Fruit fly (Drosophila melanogaster) whole organism, embryonic: Measurements from ENCODE around the gene CG34039.

Experiments used
- C15 ChIP-seq: fragments of 200-800 bp; sonication (Bioruptor generic); IDR thresholded peaks from 3 replicates; pipeline ENCODE4 v1.3.6; 2022; ENCODE audit warnings: missing biosample characterization, missing genetic modification characterization
- CG10654 ChIP-seq: fragments of 200-800 bp; sonication (Bioruptor generic); optimal IDR thresholded peaks from 2 replicates; lab custom pipeline; 2016; ENCODE audit warnings: missing biosample characterization, missing genetic modification characterization
- CG12769 ChIP-seq: fragments of 200-800 bp; sonication (Bioruptor generic); optimal IDR thresholded peaks from 2 replicates; lab custom pipeline; 2019; ENCODE audit warnings: missing biosample characterization, mild to moderate bottlenecking, missing genetic modification characterization, moderate library complexity
- CG13296 ChIP-seq: fragments of 200-800 bp; sonication (Bioruptor generic); optimal IDR thresholded peaks from 3 replicates; lab custom pipeline; 2018; ENCODE audit warnings: missing biosample characterization, mild to moderate bottlenecking, missing genetic modification characterization
- CG1602 ChIP-seq: fragments of 200-800 bp; sonication (Bioruptor generic); optimal IDR thresholded peaks from 3 replicates; lab custom pipeline; 2016; ENCODE audit warnings: missing biosample characterization, missing genetic modification characterization
- CG1647 ChIP-seq: fragments of 200-800 bp; sonication (Bioruptor generic); optimal IDR thresholded peaks from 3 replicates; lab custom pipeline; 2016; ENCODE audit warnings: missing biosample characterization, missing genetic modification characterization
- CG17829 ChIP-seq: fragments of 200-800 bp; optimal IDR thresholded peaks from 2 replicates; lab custom pipeline; 2019; ENCODE audit warnings: missing biosample characterization, mild to moderate bottlenecking, missing genetic modification characterization, moderate library complexity
- CG17912 ChIP-seq: fragments of 200-800 bp; sonication (Bioruptor generic); optimal IDR thresholded peaks from 2 replicates; lab custom pipeline; 2018; ENCODE audit warnings: missing biosample characterization, mild to moderate bottlenecking, missing genetic modification characterization
- CG18599 ChIP-seq: fragments of 200-800 bp; sonication (Bioruptor generic); optimal IDR thresholded peaks from 3 replicates; lab custom pipeline; 2017; ENCODE audit warnings: missing biosample characterization, missing genetic modification characterization, mild to moderate bottlenecking, moderate library complexity, missing genetic modification reagents
- CG2120 ChIP-seq: fragments of 200-800 bp; sonication (Bioruptor generic); optimal IDR thresholded peaks from 3 replicates; lab custom pipeline; 2016; ENCODE audit warnings: missing biosample characterization, missing genetic modification characterization
- CG2202 ChIP-seq: fragments of 200-800 bp; sonication (Bioruptor generic); optimal IDR thresholded peaks from 2 replicates; lab custom pipeline; 2018; ENCODE audit warnings: missing biosample characterization, mild to moderate bottlenecking, missing genetic modification characterization
- CG32767 ChIP-seq: fragments of 200-800 bp; sonication (Bioruptor generic); IDR thresholded peaks from 2 replicates; pipeline ENCODE4 v1.3.6; 2022; ENCODE audit warnings: missing biosample characterization, missing genetic modification characterization
- CG3726 ChIP-seq: fragments of 200-800 bp; sonication (Bioruptor generic); IDR thresholded peaks from 3 replicates; pipeline ENCODE4, ENCODE4 v1.3.6; 2022; ENCODE audit warnings: missing biosample characterization, missing genetic modification characterization
- CG6254 ChIP-seq: fragments of 200-800 bp; sonication (Bioruptor generic); optimal IDR thresholded peaks from 3 replicates; lab custom pipeline; 2017; ENCODE audit warnings: mild to moderate bottlenecking, missing biosample characterization, missing genetic modification reagents, missing genetic modification characterization
- CG6654 ChIP-seq: fragments of 200-800 bp; sonication (Bioruptor generic); optimal IDR thresholded peaks from 2 replicates; lab custom pipeline; 2017; ENCODE audit warnings: missing biosample characterization, mild to moderate bottlenecking, missing genetic modification characterization
- CG7372 ChIP-seq: fragments of 200-800 bp; sonication (Bioruptor generic); IDR thresholded peaks from 2 replicates; pipeline ENCODE4 v1.3.6; 2022; ENCODE audit warnings: missing biosample characterization, missing genetic modification characterization
- CG7745 ChIP-seq: fragments of 200-800 bp; sonication (Bioruptor generic); optimal IDR thresholded peaks from 2 replicates; lab custom pipeline; 2018; ENCODE audit warnings: missing biosample characterization, mild to moderate bottlenecking, missing genetic modification characterization, moderate library complexity
- CG7987 ChIP-seq: fragments of 200-800 bp; sonication (Bioruptor generic); optimal IDR thresholded peaks from 2 replicates; lab custom pipeline; 2018; ENCODE audit warnings: missing biosample characterization, mild to moderate bottlenecking, missing genetic modification characterization, moderate library complexity
- CG8281 ChIP-seq: fragments of 200-800 bp; sonication (Bioruptor generic); optimal IDR thresholded peaks from 2 replicates; lab custom pipeline; 2018; ENCODE audit warnings: missing biosample characterization, mild to moderate bottlenecking, missing genetic modification characterization, moderate library complexity
- CG9437 ChIP-seq: fragments of 200-800 bp; sonication (Bioruptor generic); optimal IDR thresholded peaks from 2 replicates; lab custom pipeline; 2018; ENCODE audit warnings: missing biosample characterization, mild to moderate bottlenecking, missing genetic modification characterization
- D19B ChIP-seq: fragments of 200-800 bp; sonication (Bioruptor generic); optimal IDR thresholded peaks from 2 replicates; lab custom pipeline; 2017; ENCODE audit warnings: missing biosample characterization, mild to moderate bottlenecking, missing genetic modification characterization
- H2.0 ChIP-seq: fragments of 200-800 bp; sonication (Bioruptor generic); IDR thresholded peaks from 2 replicates; pipeline ENCODE4 v1.3.6; 2022; ENCODE audit warnings: missing biosample characterization, missing genetic modification characterization
- HLH4C ChIP-seq: fragments of 200-800 bp; sonication (Bioruptor generic); IDR thresholded peaks from 3 replicates; pipeline ENCODE4 v1.3.6; 2022; ENCODE audit warnings: missing biosample characterization, missing genetic modification characterization; ENCODE audit not compliant: partially characterized antibody
- HLHmδ ChIP-seq: fragments of 200-800 bp; sonication (Bioruptor generic); optimal IDR thresholded peaks from 2 replicates; lab custom pipeline; 2018; ENCODE audit warnings: missing biosample characterization, mild to moderate bottlenecking, missing genetic modification characterization, moderate library complexity
- Mad ChIP-seq: fragments of 200-800 bp; sonication (Bioruptor generic); optimal IDR thresholded peaks from 2 replicates; lab custom pipeline; 2016; ENCODE audit warnings: missing biosample characterization, missing genetic modification characterization
- Med ChIP-seq: fragments of 200-800 bp; sonication (Bioruptor generic); peaks from one replicate; lab custom pipeline; 2016; ENCODE audit warnings: missing biosample characterization, missing genetic modification characterization, mild to moderate bottlenecking, inconsistent platforms, moderate library complexity
- NC2α ChIP-seq: fragments of 200-800 bp; sonication (Bioruptor generic); optimal IDR thresholded peaks from 2 replicates; lab custom pipeline; 2016; ENCODE audit warnings: missing biosample characterization, missing genetic modification characterization
- NFAT ChIP-seq: fragments of 200-800 bp; sonication (Bioruptor generic); IDR thresholded peaks from 2 replicates; pipeline ENCODE4 v1.3.6; 2022; ENCODE audit warnings: missing biosample characterization, missing genetic modification characterization
- YL-1 ChIP-seq: fragments of 200-800 bp; sonication (Bioruptor generic); optimal IDR thresholded peaks from 3 replicates; lab custom pipeline; 2017; ENCODE audit warnings: missing biosample characterization, mild to moderate bottlenecking, missing genetic modification characterization
- ac ChIP-seq: fragments of 200-800 bp; sonication (Bioruptor generic); optimal IDR thresholded peaks from 3 replicates; lab custom pipeline; 2017; ENCODE audit warnings: missing biosample characterization, mild to moderate bottlenecking, missing genetic modification characterization
- az2 ChIP-seq: fragments of 200-800 bp; sonication (Bioruptor generic); optimal IDR thresholded peaks from 3 replicates; lab custom pipeline; 2016; ENCODE audit warnings: missing biosample characterization, missing genetic modification characterization
- bsh ChIP-seq, 2 experiments: fragments of 200-800 bp; sonication (Bioruptor generic); optimal IDR thresholded peaks; 2 replicates each; lab custom pipeline; 2017 to 2018; ENCODE audit warnings: mild to moderate bottlenecking in 2 of 2, missing biosample characterization in 2 of 2, missing genetic modification characterization in 2 of 2, moderate library complexity in 1 of 2
- caup ChIP-seq: fragments of 200-800 bp; sonication (Bioruptor generic); optimal IDR thresholded peaks from 3 replicates; lab custom pipeline; 2017; ENCODE audit warnings: missing biosample characterization, mild to moderate bottlenecking, missing genetic modification characterization, moderate library complexity; ENCODE audit not compliant: severe bottlenecking
- chif ChIP-seq, 2 experiments: fragments of 200-800 bp; sonication (Bioruptor generic); optimal IDR thresholded peaks; 3 replicates each; lab custom pipeline; 2016; ENCODE audit warnings: missing biosample characterization in 2 of 2, missing genetic modification characterization in 2 of 2
- corto ChIP-seq: fragments of 200-800 bp; sonication (Bioruptor generic); optimal IDR thresholded peaks from 2 replicates; lab custom pipeline; 2016; ENCODE audit warnings: missing biosample characterization, mild to moderate bottlenecking, missing genetic modification characterization, moderate library complexity
- dan ChIP-seq: fragments of 200-800 bp; sonication (Bioruptor generic); IDR thresholded peaks from 2 replicates; pipeline ENCODE4 v1.3.6; 2022; ENCODE audit warnings: missing biosample characterization, missing genetic modification characterization
- fd3F ChIP-seq: fragments of 200-800 bp; sonication (Bioruptor generic); optimal IDR thresholded peaks from 2 replicates; lab custom pipeline; 2018; ENCODE audit warnings: missing biosample characterization, mild to moderate bottlenecking, missing genetic modification characterization, moderate library complexity
- grn ChIP-seq: fragments of 200-800 bp; sonication (Bioruptor generic); optimal IDR thresholded peaks from 3 replicates; lab custom pipeline; 2017; ENCODE audit warnings: missing biosample characterization, missing genetic modification characterization
- gro ChIP-seq: fragments of 200-800 bp; sonication (Bioruptor generic); optimal IDR thresholded peaks from 2 replicates; lab custom pipeline; 2016; ENCODE audit warnings: missing biosample characterization, missing genetic modification characterization
- hkb ChIP-seq, 2 experiments: fragments of 200-800 bp in 1 of 2; fragments of >200 bp in 1 of 2; sonication (Bioruptor generic) in 1 of 2; IDR thresholded peaks in 1 of 2; optimal IDR thresholded peaks in 1 of 2; 2 replicates each; pipeline versions ENCODE4 v1.3.6 to Lab custom; 2017 to 2022; ENCODE audit warnings: missing biosample characterization in 1 of 2, missing genetic modification characterization in 1 of 2
- lov ChIP-seq, 2 experiments: fragments of 200-800 bp in 1 of 2; fragments of >200 bp in 1 of 2; sonication (Bioruptor generic) in 1 of 2; IDR thresholded peaks in 1 of 2; optimal IDR thresholded peaks in 1 of 2; 2 replicates in 1 of 2; 3 replicates in 1 of 2; pipeline versions ENCODE4 v1.3.6 to Lab custom; 2017 to 2022; ENCODE audit warnings: missing biosample characterization in 1 of 2, missing genetic modification characterization in 1 of 2
- oc ChIP-seq: fragments of 200-800 bp; sonication (Bioruptor generic); optimal IDR thresholded peaks from 2 replicates; lab custom pipeline; 2018; ENCODE audit warnings: missing biosample characterization, mild to moderate bottlenecking, missing genetic modification characterization, moderate library complexity
- odd ChIP-seq: fragments of 200-800 bp; sonication (Bioruptor generic); optimal IDR thresholded peaks from 2 replicates; lab custom pipeline; 2017; ENCODE audit warnings: missing biosample characterization, mild to moderate bottlenecking, missing genetic modification characterization
- pho ChIP-seq: fragments of 200-800 bp; sonication (Bioruptor generic); optimal IDR thresholded peaks from 2 replicates; lab custom pipeline; 2016; ENCODE audit warnings: missing biosample characterization, missing genetic modification characterization
- sc ChIP-seq, 3 experiments: fragments of >200 bp in 2 of 3; fragments of 200-800 bp in 1 of 3; sonication (Bioruptor generic) in 1 of 3; optimal IDR thresholded peaks; 2 replicates in 2 of 3; 3 replicates in 1 of 3; lab custom pipeline; 2017; ENCODE audit warnings: mild to moderate bottlenecking in 1 of 3, missing biosample characterization in 1 of 3, missing genetic modification characterization in 1 of 3, missing genetic modification reagents in 1 of 3
- seq ChIP-seq: fragments of 200-800 bp; sonication (Bioruptor generic); IDR thresholded peaks from 2 replicates; pipeline ENCODE4 v1.3.6; 2022; ENCODE audit warnings: missing biosample characterization, missing genetic modification characterization
- sisA ChIP-seq: fragments of 200-800 bp; sonication (Bioruptor generic); IDR thresholded peaks from 2 replicates; pipeline ENCODE4 v1.3.6; 2022; ENCODE audit warnings: missing biosample characterization, missing genetic modification characterization
- ttk ChIP-seq: fragments of 200-800 bp; sonication (Bioruptor generic); IDR thresholded peaks from 2 replicates; pipeline ENCODE4 v2.1.2; 2022; ENCODE audit warnings: missing biosample characterization, missing genetic modification characterization

CG34039 gene

DNA sequence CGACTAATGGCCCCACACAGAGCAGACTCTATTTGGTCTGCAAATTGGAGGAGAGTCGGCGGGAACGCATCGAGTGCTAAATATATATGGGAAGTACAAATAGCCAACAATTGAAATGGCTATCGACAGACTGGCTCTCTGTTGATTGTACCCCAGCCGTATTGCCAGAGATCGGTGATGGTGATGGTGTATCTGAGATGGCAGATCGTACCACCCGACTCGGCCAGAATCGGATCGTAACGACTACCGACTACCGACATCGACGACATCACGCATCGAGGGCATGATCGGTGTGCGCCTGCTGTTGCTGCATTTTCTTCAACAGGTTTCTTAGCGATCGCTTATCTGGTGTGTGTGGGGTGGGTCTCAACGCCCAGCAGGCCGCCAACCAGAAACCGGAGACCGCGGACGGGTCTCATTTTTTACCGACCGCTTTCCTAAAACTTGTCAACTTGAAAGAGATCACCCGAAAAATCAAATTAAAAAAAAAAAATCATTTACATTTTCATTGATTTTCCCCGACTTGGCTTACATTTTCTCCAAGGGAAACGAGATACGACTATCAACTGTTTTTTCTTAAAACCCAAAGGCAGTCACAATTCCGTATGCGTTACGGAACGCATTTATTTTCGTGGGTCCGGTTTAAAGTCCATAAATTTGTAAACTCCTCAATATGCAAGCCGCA is 15.7 kb upstream of the CG34039 start (continued):
- TF ChIP-seq CG9437 (GFP tag; lab: Kevin White, UChicago) (no peak), dan (GFP tag; lab: Robert Waterston, UW) (no peak), CG10654 (GFP tag; lab: Kevin White, UChicago) (no peak), CG7745 (tag; lab: Kevin White, UChicago) (no peak), chif (GFP tag; optimal IDR thresholded peaks at IDR 0.05; lab: Kevin White, UChicago) (no peak), NFAT (GFP tag; lab: Robert Waterston, UW) (no peak), HLHmδ (GFP tag; lab: Kevin White, UChicago) (no peak), bsh (GFP tag; optimal IDR thresholded peaks at IDR 0.05; lab: Kevin White, UChicago) (peak in 1 of 2 experiments; percentile 33), CG12769 (peak; percentile 72), HLH4C (GFP tag; lab: Robert Waterston, UW) (peak; percentile 75), CG8281 (no peak), Med (GFP tag; lab: Kevin White, UChicago) (peak; percentile 93), CG7987 (GFP tag; lab: Kevin White, UChicago) (peak; percentile 99), grn (peak; percentile 97), CG2202 (tag; lab: Kevin White, UChicago) (no peak), az2 (no peak), odd (peak; percentile 33), C15 (GFP tag; lab: Robert Waterston, UW) (no peak), fd3F (no peak), CG32767 (0 out of 2 replicates have a peak, but pooled peaks have one; percentile 23), gro (GFP tag; lab: Kevin White, UChicago) (no peak), NC2α (no peak), seq (GFP tag; lab: Robert Waterston, UW) (0 out of 2 replicates have a peak, but pooled peaks have one; percentile 33), hkb (optimal IDR thresholded peaks at IDR 0.05; lab: Kevin White, UChicago) (no peak), hkb (GFP tag; IDR thresholded peaks at IDR 0.05; lab: Robert Waterston, UW) (peak; percentile 44; the same call in 1 of the 2 replicates), oc (peak; percentile 31), CG1602 (GFP tag; lab: Kevin White, UChicago) (no peak), lov (optimal IDR thresholded peaks at IDR 0.05; lab: Kevin White, UChicago) (no peak), lov (GFP tag; IDR thresholded peaks at IDR 0.05; lab: Robert Waterston, UW) (no peak), CG7372 (no peak), CG6254 (GFP tag; lab: Kevin White, UChicago) (no peak), CG18599 (GFP tag; lab: Kevin White, UChicago) (peak; percentile 55), CG1647 (GFP tag; lab: Kevin White, UChicago) (no peak), caup (peak; percentile 33), D19B (GFP tag; lab: Kevin White, UChicago) (no peak), sisA (GFP tag; lab: Robert Waterston, UW) (no peak), corto (GFP tag; lab: Kevin White, UChicago) (no peak), H2.0 (GFP tag; lab: Robert Waterston, UW) (no peak), Mad (GFP tag; lab: Kevin White, UChicago) (no peak), CG3726 (GFP tag; lab: Robert Waterston, UW) (no peak), YL-1 (GFP tag; lab: Kevin White, UChicago) (no peak), ac (GFP tag; lab: Kevin White, UChicago) (no peak), pho (GFP tag; lab: Kevin White, UChicago) (no peak), ttk (no peak), CG17829 (peak; percentile 24), sc (optimal IDR thresholded peaks at IDR 0.05; lab: Kevin White, UChicago) (no peak), sc (GFP tag; optimal IDR thresholded peaks at IDR 0.05; lab: Kevin White, UChicago) (no peak), CG13296 (GFP tag; lab: Kevin White, UChicago) (peak; percentile 34), CG6654 (GFP tag; lab: Kevin White, UChicago) (no peak), CG2120 (GFP tag; lab: Kevin White, UChicago) (no peak), CG17912 (no peak)
